Worm (Caenorhabditis elegans) whole organism, L4/young adult: ENCODE measurements around the gene twk-36.

Experiments
- W03F9.2 ChIP-seq: fragments of 150-350 bp; optimal IDR thresholded peaks from 2 replicates; lab custom pipeline; 2014; ENCODE audit warnings: missing biosample characterization, missing genetic modification characterization
- dao-5 ChIP-seq: sonication (generic microtip); optimal IDR thresholded peaks from 2 replicates; lab custom pipeline; 2016; ENCODE audit warnings: missing genotype, missing genetic modification characterization, moderate library complexity, missing compliant biosample characterization
- him-1 ChIP-seq: sonication (generic microtip); optimal IDR thresholded peaks from 2 replicates; lab custom pipeline; 2016; ENCODE audit warnings: missing genotype, missing genetic modification reagents, missing genetic modification characterization, missing compliant biosample characterization

DNA sequence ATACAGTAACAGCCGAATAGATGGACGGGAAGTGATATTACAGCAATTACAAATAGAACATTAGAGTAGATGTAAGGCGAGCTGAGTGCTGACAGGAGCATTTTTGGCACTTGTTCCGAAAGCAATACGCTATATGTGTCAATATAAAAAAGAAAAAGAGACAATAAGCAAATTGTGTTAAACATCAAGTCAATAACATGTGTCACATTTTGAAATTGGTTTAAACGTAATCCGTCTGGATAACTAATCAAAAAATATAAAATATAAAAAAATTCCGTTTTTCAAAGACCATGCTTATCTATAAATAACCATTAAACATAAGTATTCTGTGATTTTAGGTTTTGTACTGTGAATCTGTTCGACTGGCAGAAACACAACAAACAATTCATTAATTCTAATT lies 48.8 kb upstream of the twk-36 start, which contains the start of gene srh-288:
- TF ChIP-seq him-1: no peak
- no peak for TF ChIP-seq W03F9.2 (tag; lab: Kevin White, UChicago)
- TF ChIP-seq dao-5 (tag; lab: Kevin White, UChicago): no peak
